Fruit fly (Drosophila melanogaster) whole organism, larva: ENCODE data around the gene CG7011.

Experiments
- noc ChIP-seq: fragments of 200-800 bp; sonication (Bioruptor generic); optimal IDR thresholded peaks from 3 replicates; lab custom pipeline; 2019; ENCODE audit warnings: missing biosample characterization, mild to moderate bottlenecking, missing genetic modification characterization, moderate library complexity

CG7011 gene

DNA sequence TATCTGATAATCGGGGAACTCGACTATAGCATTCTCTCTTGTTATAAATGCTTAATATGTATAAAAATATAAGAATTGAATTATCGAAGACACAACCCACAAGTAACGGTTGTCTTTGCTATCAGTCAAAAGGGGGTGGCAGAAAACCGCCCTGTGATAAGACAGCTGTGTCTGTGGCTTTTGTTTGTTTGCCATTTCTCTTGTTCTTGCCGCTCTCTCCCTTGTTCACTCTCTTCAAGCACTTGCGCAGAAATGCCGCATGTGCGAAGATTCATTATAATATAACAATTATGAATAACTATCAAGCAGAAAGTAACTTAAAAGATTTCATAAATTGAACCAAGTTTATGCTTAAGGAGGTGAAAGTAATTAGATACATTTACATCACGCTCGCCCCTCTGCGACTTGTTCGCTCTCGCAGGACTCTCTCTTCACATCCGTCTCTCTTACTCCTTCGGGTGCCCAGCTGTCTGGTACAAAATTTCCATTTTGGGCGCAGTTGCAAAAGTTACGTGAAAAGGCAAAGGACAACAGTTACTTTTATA, 16.7 kb downstream of the CG7011 start, which contains the start of gene FucTA:
Gene FucTA, plus strand, starts transcription at position 495 of the 545 bp plus-strand sequence.
- TF ChIP-seq noc (tag; lab: Kevin White, UChicago): no peak

dm6 chr3L:15143638-15144600, 19.5 kb downstream of the CG7011 start, which contains the start of the genes CG32147 and Pex3:
Gene CG32147, minus strand, starts transcription at chr3L:15144059.
Gene Pex3, plus strand, starts transcription at chr3L:15144355.
- peak; percentile 2 for TF ChIP-seq noc (tag; lab: Kevin White, UChicago)

- TF ChIP-seq noc (tag; lab: Kevin White, UChicago): no peak
Observed at dm6 chr3L:15143108-15143507, 20.3 kb downstream of the CG7011 start.

- peak; percentile 51 for TF ChIP-seq noc (tag; lab: Kevin White, UChicago)
Observed at dm6 chr3L:15142004-15142890, 21.2 kb downstream of the CG7011 start, which contains the start of gene Pdi. Gene Pdi, minus strand, starts transcription at chr3L:15142840.

- no peak for TF ChIP-seq noc (tag; lab: Kevin White, UChicago)
Observed at dm6 chr3L:15141118-15142003, 22.1 kb downstream of the CG7011 start.

- TF ChIP-seq noc (tag; lab: Kevin White, UChicago): no peak
Observed at dm6 chr3L:15140268-15140957, 23.0 kb downstream of the CG7011 start.

- no peak for TF ChIP-seq noc (tag; lab: Kevin White, UChicago)
Observed at dm6 chr3L:15137790-15138189, 25.6 kb downstream of the CG7011 start.

DNA sequence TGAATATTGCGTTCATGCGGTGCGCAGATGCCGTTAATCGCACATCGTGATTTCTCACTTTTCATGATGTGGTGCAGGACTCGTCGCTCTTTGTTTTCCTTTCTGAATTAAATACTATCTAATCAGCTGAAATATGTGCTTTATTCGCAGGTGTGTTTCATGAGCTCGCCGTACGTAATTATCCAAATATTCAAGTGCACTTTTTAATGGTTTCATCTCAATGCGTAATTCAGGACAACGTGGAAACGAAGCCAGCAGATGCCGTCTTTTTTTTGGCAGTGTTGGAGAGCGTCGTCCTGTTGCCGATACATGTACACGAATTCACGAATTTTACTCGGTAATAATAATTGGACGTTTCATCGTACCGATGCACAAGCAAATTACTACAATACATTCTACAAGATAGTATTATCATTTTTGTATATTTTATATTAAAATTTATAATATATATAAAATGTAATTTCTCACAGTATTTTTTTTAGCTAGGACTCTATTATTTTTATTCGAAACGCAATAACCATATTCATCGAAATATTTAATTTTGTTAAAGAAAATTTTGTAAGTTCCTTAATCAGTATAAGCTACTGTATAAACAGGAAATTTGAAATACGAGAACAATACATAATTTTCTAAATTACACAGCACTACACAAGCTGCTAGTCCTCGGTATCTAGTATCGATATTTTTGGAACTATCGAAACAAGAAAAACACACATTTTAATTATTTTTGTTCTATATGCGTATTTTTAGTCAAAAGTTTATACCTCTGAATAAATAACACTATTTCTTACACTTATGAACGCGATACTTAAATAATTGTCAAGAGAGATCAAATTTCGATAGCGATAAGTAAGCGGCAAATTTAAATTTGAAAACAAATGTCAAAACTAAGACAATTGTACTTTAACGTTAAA, 26.5 kb downstream of the CG7011 start, which contains the start of gene CG12316:
Gene CG12316, minus strand, starts transcription at position 276 of the 914 bp plus-strand sequence.
- TF ChIP-seq noc (tag; lab: Kevin White, UChicago): peak; percentile 94

dm6 chr3L:15131278-15131677, 32.1 kb downstream of the CG7011 start, which contains the start of gene CG13457:
Gene CG13457, minus strand, starts transcription at chr3L:15131378.
- TF ChIP-seq noc (tag; lab: Kevin White, UChicago): no peak

DNA sequence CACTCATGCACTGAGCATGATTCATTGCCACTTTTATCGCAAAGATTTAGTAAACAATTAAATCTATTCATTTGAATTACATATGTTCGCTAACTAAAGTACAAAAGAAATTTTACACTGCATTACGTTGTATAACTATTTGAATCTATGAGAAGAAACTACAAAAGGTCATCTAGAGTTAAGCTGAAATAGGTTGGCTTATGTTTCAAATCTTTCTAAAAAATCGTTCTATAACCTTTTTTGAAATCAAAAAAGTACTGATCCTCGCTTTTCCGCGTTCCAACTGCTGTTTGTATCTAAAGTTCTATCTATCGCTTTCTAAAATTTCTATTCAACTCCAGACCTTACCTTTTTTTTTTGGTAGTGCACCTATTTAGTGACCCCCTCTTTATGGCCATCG, 37.7 kb downstream of the CG7011 start:
- TF ChIP-seq noc (tag; lab: Kevin White, UChicago): no peak

dm6 chr3L:15125077-15125652, 38.3 kb downstream of the CG7011 start, which contains the start of gene CG16959:
Gene CG16959, minus strand, starts transcription at chr3L:15125321.
- peak; percentile 9 for TF ChIP-seq noc (tag; lab: Kevin White, UChicago)

dm6 chr3L:15123736-15124135, 39.7 kb downstream of the CG7011 start:
- no peak for TF ChIP-seq noc (tag; lab: Kevin White, UChicago)
